Fruit fly (Drosophila melanogaster) whole organism, embryonic: ENCODE results near the gene BORCS6.
A peak's percentile ranks its signal among the peaks of the same experiment; 100 is the strongest.

Experiments used
- ATbp ChIP-seq: fragments of 200-800 bp; sonication (Bioruptor generic); optimal IDR thresholded peaks from 2 replicates; lab custom pipeline; 2017; ENCODE audit warnings: missing biosample characterization, mild to moderate bottlenecking, missing genetic modification characterization, missing genetic modification reagents
- Asciz ChIP-seq: fragments of 200-800 bp; sonication (Bioruptor generic); optimal IDR thresholded peaks from 2 replicates; lab custom pipeline; 2017; ENCODE audit warnings: missing biosample characterization, mild to moderate bottlenecking, missing genetic modification characterization, missing genetic modification reagents
- Atf-2 ChIP-seq: fragments of 200-800 bp; sonication (Bioruptor generic); optimal IDR thresholded peaks from 2 replicates; lab custom pipeline; 2016; ENCODE audit warnings: missing biosample characterization, missing genetic modification characterization
- CG10979 ChIP-seq: fragments of 200-800 bp; sonication (Bioruptor generic); optimal IDR thresholded peaks from 2 replicates; lab custom pipeline; 2018; ENCODE audit warnings: missing biosample characterization, mild to moderate bottlenecking, missing genetic modification characterization, moderate library complexity
- CG11093 ChIP-seq: fragments of 200-800 bp; sonication (Bioruptor generic); IDR thresholded peaks from 3 replicates; pipeline ENCODE4 v1.3.6; 2022; ENCODE audit warnings: missing biosample characterization, missing genetic modification characterization
- CG12071 ChIP-seq: fragments of 200-800 bp; sonication (Bioruptor generic); optimal IDR thresholded peaks from 3 replicates; lab custom pipeline; 2018; ENCODE audit warnings: missing biosample characterization, mild to moderate bottlenecking, missing genetic modification characterization
- CG13775 ChIP-seq: fragments of 200-800 bp; sonication (Bioruptor generic); optimal IDR thresholded peaks from 3 replicates; lab custom pipeline; 2017; ENCODE audit warnings: missing biosample characterization, mild to moderate bottlenecking, missing genetic modification characterization
- CG14441 ChIP-seq: fragments of 200-800 bp; sonication (Bioruptor generic); IDR thresholded peaks from 2 replicates; pipeline ENCODE4 v1.3.6; 2022; ENCODE audit warnings: missing biosample characterization, missing genetic modification characterization
- CG15269 ChIP-seq: fragments of 200-800 bp; sonication (Bioruptor generic); optimal IDR thresholded peaks from 2 replicates; lab custom pipeline; 2018; ENCODE audit warnings: missing biosample characterization, mild to moderate bottlenecking, missing genetic modification characterization, moderate library complexity
- CG18764 ChIP-seq: fragments of 200-800 bp; sonication (Bioruptor generic); optimal IDR thresholded peaks from 3 replicates; lab custom pipeline; 2016; ENCODE audit warnings: missing biosample characterization, missing genetic modification characterization
- CG2120 ChIP-seq: fragments of 200-800 bp; sonication (Bioruptor generic); optimal IDR thresholded peaks from 3 replicates; lab custom pipeline; 2016; ENCODE audit warnings: missing biosample characterization, missing genetic modification characterization
- CG2889 ChIP-seq: fragments of 200-800 bp; sonication (Bioruptor generic); IDR thresholded peaks from 3 replicates; pipeline ENCODE4 v1.3.6; 2022; ENCODE audit warnings: missing biosample characterization, missing genetic modification characterization
- CG30431 ChIP-seq: fragments of 200-800 bp; sonication (Bioruptor generic); optimal IDR thresholded peaks from 2 replicates; lab custom pipeline; 2017; ENCODE audit warnings: missing biosample characterization, missing genetic modification characterization
- CG32532 ChIP-seq: fragments of 200-800 bp; sonication (Bioruptor generic); IDR thresholded peaks from 2 replicates; pipeline ENCODE4 v1.3.6; 2022; ENCODE audit warnings: missing biosample characterization, missing genetic modification characterization
- CG3726 ChIP-seq: fragments of 200-800 bp; sonication (Bioruptor generic); IDR thresholded peaks from 3 replicates; pipeline ENCODE4, ENCODE4 v1.3.6; 2022; ENCODE audit warnings: missing biosample characterization, missing genetic modification characterization
- CG4820 ChIP-seq: fragments of 200-800 bp; sonication (Bioruptor generic); optimal IDR thresholded peaks from 3 replicates; lab custom pipeline; 2016; ENCODE audit warnings: missing biosample characterization, missing genetic modification characterization
- CG5245 ChIP-seq: fragments of 200-800 bp; sonication (Bioruptor generic); optimal IDR thresholded peaks from 3 replicates; lab custom pipeline; 2016; ENCODE audit warnings: missing biosample characterization, missing genetic modification characterization
- CG6765 ChIP-seq: fragments of 200-800 bp; sonication (Bioruptor generic); optimal IDR thresholded peaks from 3 replicates; lab custom pipeline; 2017; ENCODE audit warnings: missing biosample characterization, mild to moderate bottlenecking, missing genetic modification characterization
- CG7556 ChIP-seq: fragments of 200-800 bp; sonication (Bioruptor generic); optimal IDR thresholded peaks from 2 replicates; lab custom pipeline; 2017; ENCODE audit warnings: missing biosample characterization, mild to moderate bottlenecking, missing genetic modification characterization
- CG8281 ChIP-seq: fragments of 200-800 bp; sonication (Bioruptor generic); optimal IDR thresholded peaks from 2 replicates; lab custom pipeline; 2018; ENCODE audit warnings: missing biosample characterization, mild to moderate bottlenecking, missing genetic modification characterization, moderate library complexity
- CG8944 ChIP-seq: fragments of 200-800 bp; sonication (Bioruptor generic); optimal IDR thresholded peaks from 3 replicates; lab custom pipeline; 2016; ENCODE audit warnings: missing biosample characterization, missing genetic modification characterization
- Doc3 ChIP-seq: fragments of 200-800 bp; sonication (Bioruptor generic); IDR thresholded peaks from 3 replicates; pipeline ENCODE4 v1.3.6; 2022; ENCODE audit warnings: missing biosample characterization, missing genetic modification characterization; ENCODE audit not compliant: partially characterized antibody
- E2f1 ChIP-seq: fragments of 200-800 bp; sonication (Bioruptor generic); IDR thresholded peaks from 2 replicates; pipeline ENCODE4 v1.3.6; 2022; ENCODE audit warnings: missing biosample characterization, missing genetic modification characterization
- Eip74EF ChIP-seq, 2 experiments: fragments of 200-800 bp in 1 of 2; fragments of >200 bp in 1 of 2; sonication (Bioruptor generic) in 1 of 2; optimal IDR thresholded peaks; 2 replicates each; lab custom pipeline; 2017 to 2019; ENCODE audit warnings: missing biosample characterization in 2 of 2, missing genetic modification characterization in 2 of 2, mild to moderate bottlenecking in 1 of 2, moderate library complexity in 1 of 2
- Fer1 ChIP-seq: fragments of 200-800 bp; sonication (Bioruptor generic); optimal IDR thresholded peaks from 2 replicates; lab custom pipeline; 2017; ENCODE audit warnings: missing biosample characterization, mild to moderate bottlenecking, missing genetic modification characterization
- Fer3 ChIP-seq: fragments of 200-800 bp; sonication (Bioruptor generic); optimal IDR thresholded peaks from 2 replicates; lab custom pipeline; 2018; ENCODE audit warnings: missing biosample characterization, mild to moderate bottlenecking, missing genetic modification characterization, moderate library complexity
- Lim3 ChIP-seq: fragments of 200-800 bp; sonication (Bioruptor generic); IDR thresholded peaks from 2 replicates; pipeline ENCODE4 v1.3.6; 2022; ENCODE audit warnings: missing biosample characterization, missing genetic modification characterization
- Mad ChIP-seq: fragments of 200-800 bp; sonication (Bioruptor generic); optimal IDR thresholded peaks from 2 replicates; lab custom pipeline; 2016; ENCODE audit warnings: missing biosample characterization, missing genetic modification characterization
- NC2β ChIP-seq: fragments of 200-800 bp; sonication (Bioruptor generic); optimal IDR thresholded peaks from 2 replicates; lab custom pipeline; 2016; ENCODE audit warnings: missing biosample characterization, missing genetic modification characterization
- NFAT ChIP-seq: fragments of 200-800 bp; sonication (Bioruptor generic); IDR thresholded peaks from 2 replicates; pipeline ENCODE4 v1.3.6; 2022; ENCODE audit warnings: missing biosample characterization, missing genetic modification characterization
- Nf-YB ChIP-seq: fragments of 200-800 bp; sonication (Bioruptor generic); optimal IDR thresholded peaks from 3 replicates; lab custom pipeline; 2019; ENCODE audit warnings: missing biosample characterization, mild to moderate bottlenecking, missing genetic modification characterization, moderate library complexity
- Optix ChIP-seq: fragments of 200-800 bp; sonication (Bioruptor generic); IDR thresholded peaks from 3 replicates; pipeline ENCODE4 v1.3.6; 2022; ENCODE audit warnings: missing biosample characterization, missing genetic modification characterization
- Xrp1 ChIP-seq: fragments of 200-800 bp; sonication (Bioruptor generic); IDR thresholded peaks from 2 replicates; pipeline ENCODE4 v1.3.6; 2022; ENCODE audit warnings: missing biosample characterization, missing genetic modification characterization
- bbx ChIP-seq: fragments of 200-800 bp; sonication (Bioruptor generic); IDR thresholded peaks from 2 replicates; pipeline ENCODE4 v1.3.6; 2022; ENCODE audit warnings: missing biosample characterization, missing genetic modification characterization; ENCODE audit not compliant: partially characterized antibody
- cas ChIP-seq: fragments of 200-800 bp; sonication (Bioruptor generic); IDR thresholded peaks from 2 replicates; pipeline ENCODE4 v1.3.6; 2022; ENCODE audit warnings: missing biosample characterization, missing genetic modification characterization
- chm ChIP-seq: fragments of 200-800 bp; sonication (Bioruptor generic); IDR thresholded peaks from 2 replicates; pipeline ENCODE4 v1.3.6; 2022; ENCODE audit warnings: missing biosample characterization, missing genetic modification characterization
- corto ChIP-seq: fragments of 200-800 bp; sonication (Bioruptor generic); optimal IDR thresholded peaks from 2 replicates; lab custom pipeline; 2016; ENCODE audit warnings: missing biosample characterization, mild to moderate bottlenecking, missing genetic modification characterization, moderate library complexity
- crc ChIP-seq: fragments of 200-800 bp; sonication (Bioruptor generic); optimal IDR thresholded peaks from 2 replicates; lab custom pipeline; 2016; ENCODE audit warnings: missing biosample characterization, missing genetic modification characterization
- dati ChIP-seq: fragments of 200-800 bp; sonication (Bioruptor generic); IDR thresholded peaks from 2 replicates; pipeline ENCODE4 v1.3.6; 2022; ENCODE audit warnings: missing biosample characterization, missing genetic modification characterization
- dimm ChIP-seq: fragments of 200-800 bp; sonication (Bioruptor generic); IDR thresholded peaks from 2 replicates; pipeline ENCODE4 v1.3.6; 2022; ENCODE audit warnings: missing biosample characterization, missing genetic modification characterization
- exex ChIP-seq: fragments of 200-800 bp; sonication (Bioruptor generic); optimal IDR thresholded peaks from 4 replicates; lab custom pipeline; 2018; ENCODE audit warnings: missing biosample characterization, mild to moderate bottlenecking, missing genetic modification characterization, moderate library complexity
- hkb ChIP-seq, 2 experiments: fragments of 200-800 bp in 1 of 2; fragments of >200 bp in 1 of 2; sonication (Bioruptor generic) in 1 of 2; IDR thresholded peaks in 1 of 2; optimal IDR thresholded peaks in 1 of 2; 2 replicates each; pipeline versions ENCODE4 v1.3.6 to Lab custom; 2017 to 2022; ENCODE audit warnings: missing biosample characterization in 1 of 2, missing genetic modification characterization in 1 of 2
- pnt ChIP-seq: fragments of 200-800 bp; sonication (Bioruptor generic); optimal IDR thresholded peaks from 3 replicates; lab custom pipeline; 2016; ENCODE audit warnings: missing biosample characterization, missing genetic modification characterization
- scrt ChIP-seq: fragments of 200-800 bp; sonication (Bioruptor generic); optimal IDR thresholded peaks from 2 replicates; lab custom pipeline; 2018; ENCODE audit warnings: missing biosample characterization, mild to moderate bottlenecking, missing genetic modification characterization, moderate library complexity
- so ChIP-seq: fragments of 200-800 bp; sonication (Bioruptor generic); IDR thresholded peaks from 3 replicates; pipeline ENCODE4 v1.3.6; 2022; ENCODE audit warnings: missing biosample characterization, missing genetic modification characterization
- toy ChIP-seq: fragments of 200-800 bp; sonication (Bioruptor generic); IDR thresholded peaks from 2 replicates; pipeline ENCODE4 v1.3.6; 2022; ENCODE audit warnings: missing biosample characterization, missing genetic modification characterization
- usp ChIP-seq: fragments of >200 bp; optimal IDR thresholded peaks from 2 replicates; lab custom pipeline; 2017; ENCODE audit warnings: missing biosample characterization, missing genetic modification characterization
- wek ChIP-seq: fragments of 200-800 bp; sonication (Bioruptor generic); optimal IDR thresholded peaks from 3 replicates; lab custom pipeline; 2018; ENCODE audit warnings: missing biosample characterization, mild to moderate bottlenecking, missing genetic modification characterization, moderate library complexity
- zf30C ChIP-seq: fragments of 200-800 bp; sonication (Bioruptor generic); optimal IDR thresholded peaks from 3 replicates; lab custom pipeline; 2018; ENCODE audit warnings: missing biosample characterization, mild to moderate bottlenecking, missing genetic modification characterization

The BORCS6 gene

dm6 chr3L:505782-506408 is 34.8 kb upstream of the BORCS6 start:
- TF ChIP-seq Optix (GFP tag; lab: Robert Waterston, UW): peak; percentile 69; the same call in 2 of the 3 replicates
- TF ChIP-seq hkb (optimal IDR thresholded peaks at IDR 0.05; lab: Kevin White, UChicago): peak; percentile 99
- peak; percentile 38; the same call in 1 of the 2 replicates for TF ChIP-seq hkb (GFP tag; IDR thresholded peaks at IDR 0.05; lab: Robert Waterston, UW)
- peak; percentile 92 for TF ChIP-seq NFAT (GFP tag; lab: Robert Waterston, UW)
- TF ChIP-seq bbx (GFP tag; lab: Robert Waterston, UW): no peak; the same call in 1 of the 2 replicates
- no peak for TF ChIP-seq Eip74EF (GFP tag; optimal IDR thresholded peaks at IDR 0.05; lab: Kevin White, UChicago)
- no peak for TF ChIP-seq corto
- TF ChIP-seq CG12071: peak; percentile 17
- TF ChIP-seq CG8281: no peak
- TF ChIP-seq Mad (GFP tag; lab: Kevin White, UChicago): peak; percentile 72
- peak; percentile 72 for TF ChIP-seq CG30431 (GFP tag; lab: Kevin White, UChicago)
- TF ChIP-seq Fer1 (GFP tag; lab: Kevin White, UChicago): peak; percentile 16
- peak; percentile 76 for TF ChIP-seq CG2120 (GFP tag; lab: Kevin White, UChicago)
- TF ChIP-seq scrt: peak; percentile 7
- 0 out of 2 replicates have a peak, but pooled peaks have one; percentile 6 for TF ChIP-seq cas (GFP tag; lab: Robert Waterston, UW)
- TF ChIP-seq CG14441 (GFP tag; lab: Robert Waterston, UW): peak; percentile 78
- peak; percentile 76 for TF ChIP-seq CG18764 (GFP tag; lab: Kevin White, UChicago)
- peak; percentile 29 for TF ChIP-seq Fer3 (tag; lab: Kevin White, UChicago)
- peak; percentile 31 for TF ChIP-seq CG6765 (GFP tag; lab: Kevin White, UChicago)
- TF ChIP-seq CG11093 (GFP tag; lab: Robert Waterston, UW): peak; percentile 68; the same call in 2 of the 3 replicates
- peak; percentile 90 for TF ChIP-seq CG5245 (GFP tag; lab: Kevin White, UChicago)
- TF ChIP-seq pnt (GFP tag; lab: Kevin White, UChicago): peak; percentile 88
- TF ChIP-seq exex (tag; lab: Kevin White, UChicago): no peak
- peak; percentile 9 for TF ChIP-seq Nf-YB (GFP tag; lab: Kevin White, UChicago)
- no peak for TF ChIP-seq Xrp1 (GFP tag; lab: Robert Waterston, UW)
- peak; percentile 42 for TF ChIP-seq ATbp
- peak; percentile 72; the same call in 2 of the 3 replicates for TF ChIP-seq CG3726 (GFP tag; lab: Robert Waterston, UW)
- TF ChIP-seq usp (GFP tag; lab: Kevin White, UChicago): no peak
- TF ChIP-seq chm (GFP tag; lab: Robert Waterston, UW): peak; percentile 66
- peak; percentile 19 for TF ChIP-seq crc (GFP tag; lab: Kevin White, UChicago)
- TF ChIP-seq Asciz (GFP tag; lab: Kevin White, UChicago): peak; percentile 8
- peak; percentile 25 for TF ChIP-seq CG7556
- no peak for TF ChIP-seq toy (GFP tag; lab: Robert Waterston, UW)
- TF ChIP-seq CG15269: peak; percentile 54
- TF ChIP-seq Atf-2 (GFP tag; lab: Kevin White, UChicago): peak; percentile 87
- peak; percentile 70; the same call in 1 of the 2 replicates for TF ChIP-seq E2f1
- TF ChIP-seq so (GFP tag; lab: Robert Waterston, UW): peak; percentile 65; the same call in 1 of the 3 replicates
- TF ChIP-seq Lim3 (GFP tag; lab: Robert Waterston, UW): no peak
- peak; percentile 90 for TF ChIP-seq CG8944
- peak; percentile 91 for TF ChIP-seq CG32532 (GFP tag; lab: Robert Waterston, UW)
- peak; percentile 35 for TF ChIP-seq CG10979 (tag; lab: Kevin White, UChicago)
- peak; percentile 81 for TF ChIP-seq NC2β (GFP tag; lab: Kevin White, UChicago)
- peak; percentile 44 for TF ChIP-seq CG13775
- TF ChIP-seq zf30C (GFP tag; lab: Kevin White, UChicago): no peak
- peak; percentile 62 for TF ChIP-seq wek (GFP tag; lab: Kevin White, UChicago)
- peak; percentile 72 for TF ChIP-seq CG4820 (GFP tag; lab: Kevin White, UChicago)
- no peak for TF ChIP-seq Doc3 (GFP tag; lab: Robert Waterston, UW)
- TF ChIP-seq dati (GFP tag; lab: Robert Waterston, UW): no peak
- TF ChIP-seq CG2889 (GFP tag; lab: Robert Waterston, UW): no peak
- TF ChIP-seq dimm (GFP tag; lab: Robert Waterston, UW): 0 out of 2 replicates have a peak, but pooled peaks have one; percentile 11
